Worm (Caenorhabditis elegans) whole organism, L4 larva: ENCODE results near the gene T02H6.4.

Experiments used
- Y5F2A.4 ChIP-seq: fragments of 200-800 bp; sonication (Bioruptor generic); optimal IDR thresholded peaks from 2 replicates; lab custom pipeline; 2018; ENCODE audit warnings: mild to moderate bottlenecking, missing genetic modification characterization, missing compliant biosample characterization
- aly-2 ChIP-seq: sonication (generic microtip); optimal IDR thresholded peaks from 2 replicates; lab custom pipeline; 2018; ENCODE audit warnings: missing biosample characterization, missing genetic modification characterization
- ceh-44 ChIP-seq: fragments of 200-800 bp; sonication (Bioruptor generic); IDR thresholded peaks from 2 replicates; pipeline ENCODE4 v1.3.6; 2022; ENCODE audit warnings: missing genetic modification reagents, missing genetic modification characterization, missing compliant biosample characterization
- hif-1 ChIP-seq, 2 experiments: sonication (generic microtip); optimal IDR thresholded peaks; 2 replicates each; lab custom pipeline; 2016 to 2017; ENCODE audit warnings: missing compliant biosample characterization in 2 of 2, missing genetic modification characterization in 2 of 2, missing genetic modification reagents in 2 of 2, missing genotype in 2 of 2, mild to moderate bottlenecking in 1 of 2
- nhr-10 ChIP-seq: fragments of 150-350 bp; optimal IDR thresholded peaks from 2 replicates; lab custom pipeline; 2014; ENCODE audit warnings: missing biosample characterization, missing genetic modification characterization
- nhr-11 ChIP-seq: fragments of 150-350 bp; optimal IDR thresholded peaks from 2 replicates; lab custom pipeline; 2014; ENCODE audit warnings: missing biosample characterization, missing genetic modification characterization
- nhr-111 ChIP-seq: fragments of 200-800 bp; sonication (Bioruptor generic); optimal IDR thresholded peaks from 2 replicates; lab custom pipeline; 2018; ENCODE audit warnings: mild to moderate bottlenecking, missing genetic modification characterization, missing compliant biosample characterization
- nhr-28 ChIP-seq: fragments of 150-350 bp; optimal IDR thresholded peaks from 2 replicates; lab custom pipeline; 2014; ENCODE audit warnings: missing biosample characterization, missing genetic modification characterization
- nhr-6 ChIP-seq: fragments of 150-350 bp; optimal IDR thresholded peaks from 2 replicates; lab custom pipeline; 2014; ENCODE audit warnings: missing biosample characterization, missing genetic modification characterization
- pha-4 ChIP-seq, 2 experiments: fragments of 150-350 bp in 1 of 2; fragments of 200-800 bp in 1 of 2; sonication (Bioruptor generic) in 1 of 2; IDR thresholded peaks in 1 of 2; optimal IDR thresholded peaks in 1 of 2; 2 replicates each; pipeline versions ENCODE4 v1.3.6 to Lab custom; 2014 to 2022; ENCODE audit warnings: missing genetic modification characterization in 2 of 2, missing genetic modification reagents in 2 of 2, missing biosample characterization in 1 of 2, missing compliant biosample characterization in 1 of 2
- php-3 ChIP-seq: fragments of 200-800 bp; sonication (Bioruptor generic); IDR thresholded peaks from 2 replicates; pipeline ENCODE4 v1.3.6; 2022; ENCODE audit warnings: missing genetic modification reagents, missing genetic modification characterization, missing compliant biosample characterization
- snpc-4 ChIP-seq: fragments of 150-350 bp; optimal IDR thresholded peaks from 2 replicates; lab custom pipeline; 2014; ENCODE audit warnings: missing biosample characterization, missing genetic modification characterization
- spr-3 ChIP-seq: fragments of 200-800 bp; sonication (Bioruptor generic); optimal IDR thresholded peaks from 2 replicates; lab custom pipeline; 2018; ENCODE audit warnings: mild to moderate bottlenecking, missing genetic modification characterization, missing compliant biosample characterization

- TF ChIP-seq php-3 (no peak), nhr-111 (GFP tag; lab: Kevin White, UChicago) (no peak), pha-4 (GFP tag; IDR thresholded peaks at IDR 0.05; lab: Robert Waterston, UW) (no peak), pha-4 (tag; optimal IDR thresholded peaks at IDR 0.05; lab: Kevin White, UChicago) (no peak), nhr-28 (tag; lab: Kevin White, UChicago) (no peak), spr-3 (no peak), snpc-4 (tag; lab: Kevin White, UChicago) (no peak), nhr-10 (tag; lab: Kevin White, UChicago) (no peak), Y5F2A.4 (no peak), hif-1 (tag; optimal IDR thresholded peaks at IDR 0.05; lab: Kevin White, UChicago) (no peak), aly-2 (tag; lab: Kevin White, UChicago) (no peak), nhr-6 (tag; lab: Kevin White, UChicago) (no peak), nhr-11 (no peak), ceh-44 (GFP tag; lab: Robert Waterston, UW) (no peak)
Measured at ce11 chrII:721931-722330, 32.1 kb downstream of the T02H6.4 start.
